Worm (Caenorhabditis elegans) whole organism, young adult: Measurements from ENCODE around the gene Y17G7B.17.

ENCODE experiments used
- B0035.1 ChIP-seq: sonication (generic microtip); optimal IDR thresholded peaks from 2 replicates; lab custom pipeline; 2016; ENCODE audit warnings: missing genetic modification characterization, mild to moderate bottlenecking, missing compliant biosample characterization, missing genotype, missing genetic modification reagents
- C17E4.6 ChIP-seq: fragments of 200-800 bp; sonication (Bioruptor generic); IDR thresholded peaks from 2 replicates; pipeline ENCODE4 v1.3.6; 2022; ENCODE audit warnings: missing genetic modification reagents, missing genetic modification characterization, missing compliant biosample characterization
- F23B12.7 ChIP-seq: sonication (generic microtip); optimal IDR thresholded peaks from 2 replicates; lab custom pipeline; 2017; ENCODE audit warnings: missing genetic modification characterization, mild to moderate bottlenecking, missing compliant biosample characterization, antibody characterized with exemption, moderate library complexity; ENCODE audit not compliant: insufficient read depth
- F33H1.4 ChIP-seq: fragments of 200-800 bp; sonication (Bioruptor generic); IDR thresholded peaks from 2 replicates; pipeline ENCODE4 v1.3.6; 2022; ENCODE audit warnings: missing genetic modification reagents, missing genetic modification characterization, missing compliant biosample characterization
- K12H6.12 ChIP-seq: fragments of 200-800 bp; sonication (Bioruptor generic); optimal IDR thresholded peaks from 2 replicates; lab custom pipeline; 2018; ENCODE audit warnings: mild to moderate bottlenecking, missing genetic modification characterization, missing compliant biosample characterization
- T26A5.8 ChIP-seq: sonication (generic microtip); optimal IDR thresholded peaks from 2 replicates; lab custom pipeline; 2016; ENCODE audit warnings: missing genetic modification characterization, missing compliant biosample characterization
- Y67H2A.10 ChIP-seq: fragments of 200-800 bp; sonication (Bioruptor generic); conservative IDR thresholded peaks from 2 replicates; pipeline ENCODE4 v1.3.6; 2022; ENCODE audit warnings: missing genetic modification reagents, missing genetic modification characterization, missing compliant biosample characterization
- ZK185.1 ChIP-seq: sonication (generic microtip); optimal IDR thresholded peaks from 2 replicates; lab custom pipeline; 2016; ENCODE audit warnings: mild to moderate bottlenecking, missing genetic modification characterization, missing compliant biosample characterization; ENCODE audit not compliant: poor library complexity, severe bottlenecking
- ama-1 ChIP-seq, 3 experiments: fragments of 150-350 bp in 1 of 3; sonication (generic microtip) in 2 of 3; optimal IDR thresholded peaks; 2 replicates each; lab custom pipeline; 2014 to 2018; ENCODE audit warnings: missing biosample characterization in 2 of 3, missing genetic modification characterization in 2 of 3, missing genetic modification reagents in 2 of 3
- attf-3 ChIP-seq: fragments of 200-800 bp; sonication (Bioruptor generic); conservative IDR thresholded peaks from 2 replicates; pipeline ENCODE4 v1.3.6; 2022; ENCODE audit warnings: missing genetic modification reagents, missing genetic modification characterization, missing compliant biosample characterization
- bed-1 ChIP-seq: fragments of 200-800 bp; sonication (Bioruptor generic); IDR thresholded peaks from 2 replicates; pipeline ENCODE4 v1.3.6; 2022; ENCODE audit warnings: missing genetic modification reagents, missing genetic modification characterization, missing compliant biosample characterization
- cebp-2 ChIP-seq: fragments of 200-800 bp; sonication (Bioruptor generic); IDR thresholded peaks from 2 replicates; pipeline ENCODE4 v1.3.6; 2022; ENCODE audit warnings: missing genetic modification characterization, missing compliant biosample characterization
- ceh-40 ChIP-seq: fragments of 200-800 bp; sonication (Bioruptor generic); IDR thresholded peaks from 2 replicates; pipeline ENCODE4 v1.3.6; 2022; ENCODE audit warnings: missing genetic modification characterization, missing compliant biosample characterization
- chd-7 ChIP-seq: sonication (generic microtip); optimal IDR thresholded peaks from 2 replicates; lab custom pipeline; 2016; ENCODE audit warnings: mild to moderate bottlenecking, missing genetic modification characterization, moderate library complexity, missing compliant biosample characterization
- dpff-1 ChIP-seq: sonication (generic microtip); optimal IDR thresholded peaks from 2 replicates; lab custom pipeline; 2017; ENCODE audit warnings: mild to moderate bottlenecking, missing genetic modification characterization, missing compliant biosample characterization
- ets-4 ChIP-seq: fragments of 200-800 bp; sonication (Bioruptor generic); optimal IDR thresholded peaks from 2 replicates; lab custom pipeline; 2018; ENCODE audit warnings: mild to moderate bottlenecking, missing genetic modification characterization, missing compliant biosample characterization
- hlh-12 ChIP-seq: sonication (generic microtip); optimal IDR thresholded peaks from 2 replicates; lab custom pipeline; 2016; ENCODE audit warnings: missing genetic modification characterization, missing compliant biosample characterization
- lag-1 ChIP-seq: fragments of 200-800 bp; sonication (Bioruptor generic); IDR thresholded peaks from 2 replicates; pipeline ENCODE4 v1.3.6; 2022; ENCODE audit warnings: missing genetic modification reagents, missing genetic modification characterization, missing compliant biosample characterization
- let-526 ChIP-seq: fragments of 200-800 bp; sonication (Bioruptor generic); IDR thresholded peaks from 2 replicates; pipeline ENCODE4 v1.3.6; 2022; ENCODE audit warnings: missing genetic modification reagents, missing genetic modification characterization, missing compliant biosample characterization
- lin-54 ChIP-seq: fragments of 200-800 bp; sonication (Bioruptor generic); optimal IDR thresholded peaks from 2 replicates; lab custom pipeline; 2018; ENCODE audit warnings: mild to moderate bottlenecking, missing genetic modification characterization, missing compliant biosample characterization
- madf-6 ChIP-seq: fragments of 200-800 bp; sonication (Bioruptor generic); IDR thresholded peaks from 2 replicates; pipeline ENCODE4 v1.3.6; 2022; ENCODE audit warnings: missing genetic modification reagents, missing genetic modification characterization, missing compliant biosample characterization
- nfya-1 ChIP-seq: sonication (generic microtip); optimal IDR thresholded peaks from 2 replicates; lab custom pipeline; 2017; ENCODE audit warnings: antibody characterized with exemption, missing compliant biosample characterization, missing genetic modification characterization, borderline replicate concordance; ENCODE audit not compliant: insufficient read depth
- nfya-2 ChIP-seq: fragments of 200-800 bp; sonication (Bioruptor generic); IDR thresholded peaks from 2 replicates; pipeline ENCODE4 v1.3.6; 2022; ENCODE audit warnings: missing genetic modification reagents, missing genetic modification characterization, missing compliant biosample characterization
- nhr-80 ChIP-seq: sonication (generic microtip); optimal IDR thresholded peaks from 2 replicates; lab custom pipeline; 2016; ENCODE audit warnings: missing genetic modification characterization, missing compliant biosample characterization
- rcor-1 ChIP-seq: fragments of 200-800 bp; sonication (Bioruptor generic); IDR thresholded peaks from 2 replicates; pipeline ENCODE4 v1.3.6; 2022; ENCODE audit warnings: missing genetic modification reagents, missing genetic modification characterization, missing compliant biosample characterization
- sdz-38 ChIP-seq: sonication (generic microtip); optimal IDR thresholded peaks from 2 replicates; lab custom pipeline; 2016; ENCODE audit warnings: missing genotype, missing genetic modification characterization, missing compliant biosample characterization
- sea-2 ChIP-seq: fragments of 200-800 bp; sonication (Bioruptor generic); IDR thresholded peaks from 2 replicates; pipeline ENCODE4 v1.3.6; 2022; ENCODE audit warnings: missing genetic modification characterization, missing compliant biosample characterization
- snpc-1.1 ChIP-seq: sonication (generic microtip); optimal IDR thresholded peaks from 2 replicates; lab custom pipeline; 2017; ENCODE audit warnings: missing genetic modification characterization, mild to moderate bottlenecking, missing compliant biosample characterization, antibody characterized with exemption, moderate library complexity, missing genotype, missing genetic modification reagents; ENCODE audit not compliant: insufficient read depth
- snpc-1.3 ChIP-seq: sonication (generic microtip); optimal IDR thresholded peaks from 2 replicates; lab custom pipeline; 2017; ENCODE audit warnings: missing genetic modification characterization, mild to moderate bottlenecking, missing compliant biosample characterization, antibody characterized with exemption, moderate library complexity, missing genotype, missing genetic modification reagents; ENCODE audit not compliant: insufficient read depth
- snpc-4 ChIP-seq, 5 experiments: fragments of 150-350 bp in 1 of 5; sonication (generic microtip) in 4 of 5; optimal IDR thresholded peaks; 2 replicates each; lab custom pipeline; 2014 to 2018; ENCODE audit warnings: missing genetic modification characterization in 5 of 5, missing biosample characterization in 3 of 5, antibody characterized with exemption in 2 of 5, mild to moderate bottlenecking in 2 of 5, missing compliant biosample characterization in 2 of 5, missing genotype in 2 of 5, moderate library complexity in 2 of 5, missing genetic modification reagents in 1 of 5
- sptf-2 ChIP-seq: fragments of 200-800 bp; sonication (Bioruptor generic); optimal IDR thresholded peaks from 2 replicates; lab custom pipeline; 2018; ENCODE audit warnings: mild to moderate bottlenecking, missing genetic modification characterization, missing compliant biosample characterization
- zim-3 ChIP-seq: sonication (generic microtip); optimal IDR thresholded peaks from 2 replicates; lab custom pipeline; 2017; ENCODE audit warnings: mild to moderate bottlenecking, missing genetic modification characterization, moderate library complexity, missing compliant biosample characterization
- ztf-25 ChIP-seq: fragments of 200-800 bp; sonication (Bioruptor generic); IDR thresholded peaks from 2 replicates; pipeline ENCODE4 v1.3.6; 2022; ENCODE audit warnings: missing genetic modification reagents, missing genetic modification characterization, missing compliant biosample characterization
- ztf-26 ChIP-seq: sonication (generic microtip); optimal IDR thresholded peaks from 2 replicates; lab custom pipeline; 2017; ENCODE audit warnings: missing genetic modification characterization, missing compliant biosample characterization
- ztf-28 ChIP-seq: fragments of 200-800 bp; sonication (Bioruptor generic); IDR thresholded peaks from 2 replicates; pipeline ENCODE4 v1.3.6; 2022; ENCODE audit warnings: missing genetic modification reagents, missing genetic modification characterization, missing compliant biosample characterization

The Y17G7B.17 gene

DNA sequence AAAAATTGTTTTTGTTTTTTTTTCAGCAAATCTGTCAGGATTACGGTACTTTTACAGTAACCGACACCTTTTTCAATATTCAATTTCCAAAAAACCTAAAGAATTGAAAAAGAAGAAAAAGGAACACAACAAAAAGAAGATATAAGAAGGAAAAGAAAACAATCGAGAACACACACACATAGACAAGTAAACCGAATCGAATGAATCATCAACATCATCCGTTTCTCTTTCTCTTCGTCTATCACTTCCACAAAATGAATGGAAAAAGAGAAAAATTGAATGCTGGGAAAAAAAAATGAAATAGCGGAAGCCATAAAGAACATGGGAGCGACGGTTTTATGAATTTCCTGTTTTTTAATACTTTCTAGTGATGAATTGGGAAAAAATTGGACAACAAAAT lies 18.3 kb downstream of the Y17G7B.17 start:
- no peak for TF ChIP-seq F23B12.7 (tag; lab: Kevin White, UChicago)
- no peak for TF ChIP-seq chd-7 (tag; lab: Kevin White, UChicago)
- no peak for TF ChIP-seq hlh-12
- TF ChIP-seq ZK185.1 (tag; lab: Kevin White, UChicago) = no peak
- TF ChIP-seq ztf-28 (GFP tag; lab: Robert Waterston, UW) = no peak
- TF ChIP-seq T26A5.8 = no peak
- TF ChIP-seq sptf-2 = no peak

ce11 chrII:12080015-12080414 lies 19.8 kb downstream of the Y17G7B.17 start:
- TF ChIP-seq nhr-80 (tag; lab: Kevin White, UChicago) (peak; percentile 47), sdz-38 (no peak), C17E4.6 (no peak)

ce11 chrII:12077281-12077680 lies 22.5 kb downstream of the Y17G7B.17 start:
- TF ChIP-seq ets-4 (GFP tag; lab: Kevin White, UChicago) (no peak), lin-54 (GFP tag; lab: Kevin White, UChicago) (no peak), chd-7 (tag; lab: Kevin White, UChicago) (no peak), ama-1 (optimal IDR thresholded peaks at IDR 0.05; lab: Kevin White, UChicago) (no peak), ama-1 (GFP tag; optimal IDR thresholded peaks at IDR 0.05; lab: Kevin White, UChicago) (no peak), ceh-40 (GFP tag; lab: Robert Waterston, UW) (no peak), rcor-1 (no peak), let-526 (GFP tag; lab: Robert Waterston, UW) (no peak), snpc-1.3 (no peak), sea-2 (GFP tag; lab: Robert Waterston, UW) (no peak), madf-6 (GFP tag; lab: Robert Waterston, UW) (no peak), hlh-12 (no peak), zim-3 (tag; lab: Kevin White, UChicago) (no peak), dpff-1 (tag; lab: Kevin White, UChicago) (no peak), nhr-80 (tag; lab: Kevin White, UChicago) (no peak), Y67H2A.10 (GFP tag; lab: Robert Waterston, UW) (no peak), nfya-1 (tag; lab: Kevin White, UChicago) (no peak), bed-1 (GFP tag; lab: Robert Waterston, UW) (no peak)

- TF ChIP-seq B0035.1 (tag; lab: Kevin White, UChicago) (no peak), snpc-1.1 (tag; lab: Kevin White, UChicago) (peak; percentile 7), F33H1.4 (no peak), attf-3 (GFP tag; lab: Robert Waterston, UW) (no peak), snpc-4 (GFP tag; optimal IDR thresholded peaks at IDR 0.05; lab: Kevin White, UChicago) (peak; percentile 26), snpc-4 (tag; optimal IDR thresholded peaks at IDR 0.05; lab: Kevin White, UChicago) (peak in 2 of 4 experiments; percentile 87)
Observed at ce11 chrII:12076355-12076754, 23.4 kb downstream of the Y17G7B.17 start.

DNA sequence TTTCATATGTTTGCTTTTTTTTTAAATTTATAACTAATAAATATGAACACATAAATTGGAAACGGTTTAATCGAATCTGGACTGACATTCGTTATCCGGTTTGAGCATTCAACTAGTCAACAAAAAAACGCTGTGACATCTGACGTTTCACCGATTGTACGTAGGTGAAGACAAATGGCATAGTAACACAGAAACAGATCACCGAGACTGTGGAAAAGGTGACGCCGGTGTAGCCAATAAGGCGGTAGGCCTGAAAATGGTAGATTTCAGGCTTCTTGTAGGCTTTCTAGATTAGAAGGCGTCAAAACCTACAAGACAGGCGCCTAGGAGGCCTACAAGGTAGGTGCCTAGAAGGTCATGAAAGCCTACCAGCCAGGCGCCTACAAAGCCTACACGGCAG lies 28.5 kb downstream of the Y17G7B.17 start:
- TF ChIP-seq ztf-25 (GFP tag; lab: Robert Waterston, UW) = peak; percentile 77; the same call in 1 of the 2 replicates
- TF ChIP-seq Y67H2A.10 (GFP tag; lab: Robert Waterston, UW) = no peak
- no peak for TF ChIP-seq ztf-26
- no peak for TF ChIP-seq K12H6.12 (tag; lab: Kevin White, UChicago)
- TF ChIP-seq cebp-2 (GFP tag; lab: Robert Waterston, UW) = no peak
- TF ChIP-seq nfya-2 (GFP tag; lab: Robert Waterston, UW) = no peak
- TF ChIP-seq lag-1 (GFP tag; lab: Robert Waterston, UW) = no peak
